Fruit fly (Drosophila melanogaster) whole organism, prepupa: ENCODE data around the gene GC2.

Experiments used
- Blimp-1 ChIP-seq: fragments of 200-800 bp; sonication (Bioruptor generic); optimal IDR thresholded peaks from 3 replicates; lab custom pipeline; 2017; ENCODE audit warnings: missing biosample characterization, missing genetic modification characterization, mild to moderate bottlenecking, moderate library complexity, missing genetic modification reagents
- CG10631 ChIP-seq: fragments of 200-800 bp; sonication (Bioruptor generic); optimal IDR thresholded peaks from 2 replicates; lab custom pipeline; 2016; ENCODE audit warnings: missing biosample characterization, missing genetic modification characterization
- CG11294 ChIP-seq: fragments of 200-800 bp; sonication (Bioruptor generic); IDR thresholded peaks from 2 replicates; pipeline ENCODE4 v1.3.6; 2022; ENCODE audit warnings: missing biosample characterization, missing genetic modification characterization
- CG11902 ChIP-seq: fragments of 200-800 bp; sonication (Bioruptor generic); optimal IDR thresholded peaks from 3 replicates; lab custom pipeline; 2016; ENCODE audit warnings: missing biosample characterization, missing genetic modification characterization
- CG1621 ChIP-seq: fragments of 200-800 bp; sonication (Bioruptor generic); optimal IDR thresholded peaks from 3 replicates; lab custom pipeline; 2018; ENCODE audit warnings: missing biosample characterization, mild to moderate bottlenecking, missing genetic modification characterization
- CG16779 ChIP-seq: fragments of 200-800 bp; sonication (Bioruptor generic); optimal IDR thresholded peaks from 3 replicates; lab custom pipeline; 2017; ENCODE audit warnings: missing biosample characterization, mild to moderate bottlenecking, missing genetic modification characterization
- CG34406 ChIP-seq: fragments of 200-800 bp; sonication (Bioruptor generic); optimal IDR thresholded peaks from 3 replicates; lab custom pipeline; 2016; ENCODE audit warnings: missing biosample characterization, missing genetic modification characterization
- CG3919 ChIP-seq: fragments of 200-800 bp; sonication (Bioruptor generic); optimal IDR thresholded peaks from 3 replicates; lab custom pipeline; 2016; ENCODE audit warnings: missing biosample characterization, missing genetic modification characterization
- CG6276 ChIP-seq: fragments of 200-800 bp; sonication (Bioruptor generic); optimal IDR thresholded peaks from 2 replicates; lab custom pipeline; 2017; ENCODE audit warnings: missing biosample characterization, mild to moderate bottlenecking, missing genetic modification characterization
- CG6792 ChIP-seq: fragments of 200-800 bp; sonication (Bioruptor generic); optimal IDR thresholded peaks from 3 replicates; lab custom pipeline; 2016; ENCODE audit warnings: missing biosample characterization, missing genetic modification characterization
- CG6854 ChIP-seq: fragments of 200-800 bp; sonication (Bioruptor generic); optimal IDR thresholded peaks from 2 replicates; lab custom pipeline; 2017; ENCODE audit warnings: missing biosample characterization, mild to moderate bottlenecking, missing genetic modification characterization
- CG7368 ChIP-seq: fragments of 200-800 bp; sonication (Bioruptor generic); optimal IDR thresholded peaks from 3 replicates; lab custom pipeline; 2016; ENCODE audit warnings: missing biosample characterization, missing genetic modification characterization
- CG8119 ChIP-seq: fragments of 200-800 bp; sonication (Bioruptor generic); IDR thresholded peaks from 3 replicates; pipeline ENCODE4 v1.3.6; 2022; ENCODE audit warnings: missing biosample characterization, missing genetic modification characterization
- Eip75B ChIP-seq: fragments of 200-800 bp; sonication (Bioruptor generic); optimal IDR thresholded peaks from 3 replicates; lab custom pipeline; 2016; ENCODE audit warnings: missing biosample characterization, missing genetic modification characterization
- Eip78C ChIP-seq: fragments of 200-800 bp; sonication (Bioruptor generic); peaks from one replicate; lab custom pipeline; 2016; ENCODE audit warnings: missing biosample characterization, missing genetic modification characterization
- Eip93F ChIP-seq: fragments of 200-800 bp; sonication (Bioruptor generic); optimal IDR thresholded peaks from 2 replicates; lab custom pipeline; 2016; ENCODE audit warnings: missing biosample characterization, mild to moderate bottlenecking, missing genetic modification characterization
- Ets21C ChIP-seq: fragments of 200-800 bp; sonication (Bioruptor generic); optimal IDR thresholded peaks from 3 replicates; lab custom pipeline; 2016; ENCODE audit warnings: missing biosample characterization, missing genetic modification characterization
- Hr38 ChIP-seq: sonication (Bioruptor generic); optimal IDR thresholded peaks from 2 replicates; lab custom pipeline; 2016; ENCODE audit warnings: missing biosample characterization, missing genetic modification characterization
- Hr4 ChIP-seq: fragments of 200-800 bp; sonication (Bioruptor generic); optimal IDR thresholded peaks from 3 replicates; lab custom pipeline; 2016; ENCODE audit warnings: missing biosample characterization, missing genetic modification characterization
- Lpt ChIP-seq: fragments of 200-800 bp; sonication (Bioruptor generic); optimal IDR thresholded peaks from 3 replicates; lab custom pipeline; 2016; ENCODE audit warnings: missing biosample characterization, missing genetic modification characterization
- Met ChIP-seq: fragments of 200-800 bp; sonication (Bioruptor generic); optimal IDR thresholded peaks from 3 replicates; lab custom pipeline; 2016; ENCODE audit warnings: missing biosample characterization, missing genetic modification characterization
- Smox ChIP-seq: fragments of 200-800 bp; sonication (Bioruptor generic); optimal IDR thresholded peaks from 3 replicates; lab custom pipeline; 2016; ENCODE audit warnings: missing biosample characterization, missing genetic modification characterization
- Sox15 ChIP-seq: fragments of 200-800 bp; sonication (Bioruptor generic); optimal IDR thresholded peaks from 3 replicates; lab custom pipeline; 2016; ENCODE audit warnings: missing biosample characterization, missing genetic modification characterization
- achi ChIP-seq: fragments of 200-800 bp; sonication (Bioruptor generic); optimal IDR thresholded peaks from 3 replicates; lab custom pipeline; 2016; ENCODE audit warnings: missing biosample characterization, missing genetic modification characterization
- acj6 ChIP-seq: fragments of 200-800 bp; sonication (Bioruptor generic); optimal IDR thresholded peaks from 3 replicates; lab custom pipeline; 2016; ENCODE audit warnings: missing biosample characterization, missing genetic modification characterization
- cyc ChIP-seq: fragments of 200-800 bp; sonication (Bioruptor generic); optimal IDR thresholded peaks from 3 replicates; lab custom pipeline; 2016; ENCODE audit warnings: missing biosample characterization, missing genetic modification characterization
- dac ChIP-seq: fragments of 200-800 bp; sonication (Bioruptor generic); optimal IDR thresholded peaks from 2 replicates; lab custom pipeline; 2017; ENCODE audit warnings: missing biosample characterization, mild to moderate bottlenecking, missing genetic modification characterization
- dsx ChIP-seq: fragments of 200-800 bp; optimal IDR thresholded peaks from 3 replicates; lab custom pipeline; 2019; ENCODE audit warnings: missing biosample characterization, mild to moderate bottlenecking, missing genetic modification characterization, moderate library complexity; ENCODE audit not compliant: poor library complexity, severe bottlenecking
- fd59A ChIP-seq: fragments of 200-800 bp; sonication (Bioruptor generic); optimal IDR thresholded peaks from 2 replicates; lab custom pipeline; 2017; ENCODE audit warnings: missing biosample characterization, mild to moderate bottlenecking, missing genetic modification characterization, missing genetic modification reagents
- fkh ChIP-seq: fragments of 200-800 bp; sonication (Bioruptor generic); optimal IDR thresholded peaks from 3 replicates; lab custom pipeline; 2017; ENCODE audit warnings: missing biosample characterization, mild to moderate bottlenecking, missing genetic modification characterization, moderate library complexity
- net ChIP-seq: fragments of 200-800 bp; sonication (Bioruptor generic); optimal IDR thresholded peaks from 3 replicates; lab custom pipeline; 2016; ENCODE audit warnings: missing biosample characterization, missing genetic modification characterization
- salr ChIP-seq, 2 experiments: fragments of 200-800 bp; sonication (Bioruptor generic); optimal IDR thresholded peaks; 3 replicates each; lab custom pipeline; 2016 to 2018; ENCODE audit warnings: missing biosample characterization in 2 of 2, missing genetic modification characterization in 2 of 2, mild to moderate bottlenecking in 1 of 2
- spab ChIP-seq: fragments of 200-800 bp; sonication (Bioruptor generic); optimal IDR thresholded peaks from 2 replicates; lab custom pipeline; 2017; ENCODE audit warnings: missing biosample characterization, mild to moderate bottlenecking, missing genetic modification characterization, missing genetic modification reagents
- ss ChIP-seq, 2 experiments: fragments of 200-800 bp; sonication (Bioruptor generic); optimal IDR thresholded peaks; 2 replicates in 1 of 2; 3 replicates in 1 of 2; lab custom pipeline; 2017 to 2018; ENCODE audit warnings: mild to moderate bottlenecking in 2 of 2, missing biosample characterization in 2 of 2, missing genetic modification characterization in 2 of 2, moderate library complexity in 1 of 2
- svp ChIP-seq: fragments of 200-800 bp; sonication (Bioruptor generic); peaks from one replicate; lab custom pipeline; 2016; ENCODE audit warnings: missing biosample characterization, missing genetic modification characterization
- topi ChIP-seq: fragments of 200-800 bp; sonication (Bioruptor generic); optimal IDR thresholded peaks from 3 replicates; lab custom pipeline; 2016; ENCODE audit warnings: missing biosample characterization, missing genetic modification characterization

The GC2 gene

dm6 chr3R:11979879-11980571, 8.5 kb downstream of the GC2 start, which contains the start of gene CG18547 (continued):
- TF ChIP-seq topi (GFP tag; lab: Kevin White, UChicago) (peak; percentile 54), CG3919 (GFP tag; lab: Kevin White, UChicago) (peak; percentile 52), acj6 (GFP tag; lab: Kevin White, UChicago) (peak; percentile 51), dac (GFP tag; lab: Kevin White, UChicago) (no peak), CG7368 (GFP tag; lab: Kevin White, UChicago) (peak; percentile 32), spab (no peak), Eip75B (GFP tag; lab: Kevin White, UChicago) (peak; percentile 49), net (GFP tag; lab: Kevin White, UChicago) (peak; percentile 14), fd59A (no peak), Sox15 (GFP tag; lab: Kevin White, UChicago) (no peak), CG6792 (GFP tag; lab: Kevin White, UChicago) (peak; percentile 45), CG11294 (GFP tag; lab: Robert Waterston, UW) (no peak)

- no peak for TF ChIP-seq Eip75B (GFP tag; lab: Kevin White, UChicago)
- TF ChIP-seq salr (GFP tag; optimal IDR thresholded peaks at IDR 0.05; lab: Kevin White, UChicago): no peak
- no peak for TF ChIP-seq Hr4 (GFP tag; lab: Kevin White, UChicago)
- no peak for TF ChIP-seq CG11902 (GFP tag; lab: Kevin White, UChicago)
- no peak for TF ChIP-seq CG6276 (GFP tag; lab: Kevin White, UChicago)
- TF ChIP-seq fkh (GFP tag; lab: Kevin White, UChicago): no peak
- no peak for TF ChIP-seq CG6854 (GFP tag; lab: Kevin White, UChicago)
- TF ChIP-seq Smox: no peak
- no peak for TF ChIP-seq CG34406 (GFP tag; lab: Kevin White, UChicago)
- no peak for TF ChIP-seq fd59A
- no peak for TF ChIP-seq CG1621 (tag; lab: Kevin White, UChicago)
- no peak for TF ChIP-seq Blimp-1 (GFP tag; lab: Kevin White, UChicago)
Measured at dm6 chr3R:11981962-11982361, 10.5 kb downstream of the GC2 start, which contains the start of gene CG12224. Gene CG12224, minus strand, starts transcription at chr3R:11982062.

dm6 chr3R:11982547-11982946, 11.1 kb downstream of the GC2 start:
- TF ChIP-seq Eip93F (peak; percentile 53), CG16779 (no peak)

dm6 chr3R:11984441-11984840, 12.9 kb downstream of the GC2 start, which contains the start of gene CG3397:
Gene CG3397, minus strand, starts transcription at chr3R:11984541.
- TF ChIP-seq Ets21C (GFP tag; lab: Kevin White, UChicago) (no peak), CG34406 (GFP tag; lab: Kevin White, UChicago) (no peak), Sox15 (GFP tag; lab: Kevin White, UChicago) (no peak), Hr4 (GFP tag; lab: Kevin White, UChicago) (no peak), dsx (no peak), cyc (GFP tag; lab: Kevin White, UChicago) (no peak)

dm6 chr3R:11984862-11985261, 13.4 kb downstream of the GC2 start:
- TF ChIP-seq topi (GFP tag; lab: Kevin White, UChicago): no peak
- no peak for TF ChIP-seq CG34406 (GFP tag; lab: Kevin White, UChicago)
- no peak for TF ChIP-seq dsx
- TF ChIP-seq achi (GFP tag; lab: Kevin White, UChicago): no peak
- peak in 1 of 2 experiments; percentile 22 for TF ChIP-seq ss (GFP tag; optimal IDR thresholded peaks at IDR 0.05; lab: Kevin White, UChicago)
- TF ChIP-seq svp (GFP tag; lab: Kevin White, UChicago): peak; percentile 99
- TF ChIP-seq Lpt (GFP tag; lab: Kevin White, UChicago): no peak
- TF ChIP-seq CG16779: no peak
- TF ChIP-seq CG8119: no peak
- TF ChIP-seq Hr38 (GFP tag; lab: Kevin White, UChicago): no peak
- no peak for TF ChIP-seq Eip75B (GFP tag; lab: Kevin White, UChicago)
- no peak for TF ChIP-seq CG10631 (GFP tag; lab: Kevin White, UChicago)
- TF ChIP-seq net (GFP tag; lab: Kevin White, UChicago): no peak
- TF ChIP-seq Smox: no peak
- no peak for TF ChIP-seq CG7368 (GFP tag; lab: Kevin White, UChicago)
- TF ChIP-seq CG1621 (tag; lab: Kevin White, UChicago): no peak
- no peak for TF ChIP-seq Met (GFP tag; lab: Kevin White, UChicago)
- TF ChIP-seq Eip78C (GFP tag; lab: Kevin White, UChicago): peak; percentile 75
- TF ChIP-seq, all 60 proteins: peak for 3
